Fruit fly (Drosophila melanogaster): ENCODE data around the gene Cog4.

- TF ChIP-seq Hr39 (optimal IDR thresholded peaks at IDR 0.05): no peak
- TF ChIP-seq HLH4C (GFP tag; IDR thresholded peaks at IDR 0.05; ENCODE audit: partially characterized antibody): 0 out of 3 replicates have a peak, but pooled peaks have one; percentile 14
- no peak for TF ChIP-seq CG3281 (GFP tag; optimal IDR thresholded peaks at IDR 0.05)
- TF ChIP-seq Meics (GFP tag; optimal IDR thresholded peaks at IDR 0.05): no peak
- TF ChIP-seq ewg (GFP tag; optimal IDR thresholded peaks at IDR 0.05): no peak
- TF ChIP-seq B-H2 (GFP tag; optimal IDR thresholded peaks at IDR 0.05): no peak
- no peak for TF ChIP-seq Asciz (GFP tag; optimal IDR thresholded peaks at IDR 0.05)
- TF ChIP-seq CG8478 (optimal IDR thresholded peaks at IDR 0.05): no peak
- no peak for TF ChIP-seq BEAF-32 (GFP tag; optimal IDR thresholded peaks at IDR 0.05)
- no peak for TF ChIP-seq yki (optimal IDR thresholded peaks at IDR 0.05)
- no peak for TF ChIP-seq Ets65A (GFP tag)
- no peak for TF ChIP-seq ssp (GFP tag; IDR thresholded peaks at IDR 0.05)
- TF ChIP-seq Lpt (GFP tag; optimal IDR thresholded peaks at IDR 0.05): no peak
These were observed 26.2 kb upstream of the Cog4 start for dm6 chr2L:10514586-10515137.

All from whole organism, embryonic.